Worm (Caenorhabditis elegans) whole organism, midembryonic: ENCODE measurements around the gene hlh-12.

Experiments
- T22C8.4 ChIP-seq: fragments of 200-800 bp; sonication (Bioruptor generic); IDR thresholded peaks from 2 replicates; pipeline ENCODE4 v1.3.6; 2022; ENCODE audit warnings: missing genetic modification characterization, missing compliant biosample characterization
- cog-1 ChIP-seq: sonication (generic microtip); optimal IDR thresholded peaks from 2 replicates; lab custom pipeline; 2016; ENCODE audit warnings: missing genetic modification characterization, missing compliant biosample characterization
- flt-1 ChIP-seq: fragments of 200-800 bp; sonication (Bioruptor generic); IDR thresholded peaks from 2 replicates; pipeline ENCODE4 v1.3.6; 2022; ENCODE audit warnings: missing genetic modification characterization, missing compliant biosample characterization
- klf-2 ChIP-seq: fragments of 200-800 bp; sonication (Bioruptor generic); conservative IDR thresholded peaks from 2 replicates; pipeline ENCODE4 v1.3.6; 2022; ENCODE audit warnings: missing genetic modification reagents, missing genetic modification characterization, missing compliant biosample characterization
- med-1 ChIP-seq: sonication (generic microtip); optimal IDR thresholded peaks from 2 replicates; lab custom pipeline; 2017; ENCODE audit warnings: missing genetic modification characterization, mild to moderate bottlenecking, missing compliant biosample characterization, antibody characterized with exemption, missing genetic modification reagents; ENCODE audit not compliant: insufficient read depth
- ref-1 ChIP-seq: fragments of 200-800 bp; sonication (Bioruptor generic); conservative IDR thresholded peaks from 2 replicates; pipeline ENCODE4 v1.3.6; 2022; ENCODE audit warnings: missing genetic modification reagents, missing genetic modification characterization, missing compliant biosample characterization
- tab-1 ChIP-seq: fragments of 200-800 bp; sonication (Bioruptor generic); IDR thresholded peaks from 2 replicates; pipeline ENCODE4 v1.3.6; 2022; ENCODE audit warnings: missing genetic modification characterization, missing compliant biosample characterization
- ztf-23 ChIP-seq: fragments of 200-800 bp; sonication (Bioruptor generic); IDR thresholded peaks from 2 replicates; pipeline ENCODE4 v1.3.6; 2022; ENCODE audit warnings: missing genetic modification reagents, missing genetic modification characterization, missing compliant biosample characterization

DNA sequence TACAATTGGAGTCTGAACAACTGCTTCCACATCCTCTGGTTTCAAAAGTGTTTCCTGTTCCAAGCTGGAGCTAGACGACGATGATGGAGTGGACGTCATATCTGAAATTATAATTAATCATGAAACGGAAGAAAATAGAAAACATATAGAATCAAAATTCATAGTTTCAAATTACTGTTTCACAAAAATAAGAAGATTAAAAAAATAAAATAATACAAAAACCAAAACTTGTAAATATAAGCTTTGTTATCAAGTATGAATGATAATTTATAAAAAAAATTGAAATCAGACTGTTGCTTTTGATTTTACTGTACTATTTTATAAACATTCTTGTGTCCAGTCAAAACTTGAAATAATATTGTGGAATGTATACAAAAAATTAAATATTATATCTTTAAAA lies 15.5 kb downstream of the hlh-12 start, which contains the start of gene str-176:
- no peak for TF ChIP-seq ref-1 (GFP tag; lab: Robert Waterston, UW)
- TF ChIP-seq ztf-23 (GFP tag; lab: Robert Waterston, UW): no peak
- no peak for TF ChIP-seq med-1 (GFP tag; lab: Kevin White, UChicago)
- no peak for TF ChIP-seq T22C8.4 (GFP tag; lab: Robert Waterston, UW)
- no peak for TF ChIP-seq flt-1 (GFP tag; lab: Robert Waterston, UW)
- TF ChIP-seq cog-1: no peak
- TF ChIP-seq tab-1 (GFP tag; lab: Robert Waterston, UW): no peak
- TF ChIP-seq klf-2 (GFP tag; lab: Robert Waterston, UW): no peak
